Fruit fly (Drosophila melanogaster) whole organism, prepupa: ENCODE results near the gene slow.

Source experiments
- CG6276 ChIP-seq: fragments of 200-800 bp; sonication (Bioruptor generic); optimal IDR thresholded peaks from 2 replicates; lab custom pipeline; 2017; ENCODE audit warnings: missing biosample characterization, mild to moderate bottlenecking, missing genetic modification characterization
- CG6854 ChIP-seq: fragments of 200-800 bp; sonication (Bioruptor generic); optimal IDR thresholded peaks from 2 replicates; lab custom pipeline; 2017; ENCODE audit warnings: missing biosample characterization, mild to moderate bottlenecking, missing genetic modification characterization
- Gug ChIP-seq: fragments of 200-800 bp; sonication (Bioruptor generic); IDR thresholded peaks from 2 replicates; pipeline ENCODE4 v1.3.6; 2022; ENCODE audit warnings: missing biosample characterization, missing genetic modification characterization
- Lpt ChIP-seq: fragments of 200-800 bp; sonication (Bioruptor generic); optimal IDR thresholded peaks from 3 replicates; lab custom pipeline; 2016; ENCODE audit warnings: missing biosample characterization, missing genetic modification characterization
- Sox102F ChIP-seq: fragments of 200-800 bp; sonication (Bioruptor generic); optimal IDR thresholded peaks from 2 replicates; lab custom pipeline; 2016; ENCODE audit warnings: missing biosample characterization, mild to moderate bottlenecking, missing genetic modification characterization
- Sox14 ChIP-seq: fragments of 200-800 bp; sonication (Bioruptor generic); optimal IDR thresholded peaks from 3 replicates; lab custom pipeline; 2016; ENCODE audit warnings: missing biosample characterization, missing genetic modification characterization
- acj6 ChIP-seq: fragments of 200-800 bp; sonication (Bioruptor generic); optimal IDR thresholded peaks from 3 replicates; lab custom pipeline; 2016; ENCODE audit warnings: missing biosample characterization, missing genetic modification characterization
- eg ChIP-seq: fragments of 200-800 bp; sonication (Bioruptor generic); IDR thresholded peaks from 3 replicates; pipeline ENCODE4 v1.3.6; 2022; ENCODE audit warnings: missing biosample characterization, missing genetic modification characterization
- esn ChIP-seq: fragments of 200-800 bp; sonication (Bioruptor generic); optimal IDR thresholded peaks from 2 replicates; lab custom pipeline; 2016; ENCODE audit warnings: missing biosample characterization, mild to moderate bottlenecking, missing genetic modification characterization, moderate library complexity
- salr ChIP-seq, 2 experiments: fragments of 200-800 bp; sonication (Bioruptor generic); optimal IDR thresholded peaks; 3 replicates each; lab custom pipeline; 2016 to 2018; ENCODE audit warnings: missing biosample characterization in 2 of 2, missing genetic modification characterization in 2 of 2, mild to moderate bottlenecking in 1 of 2

- TF ChIP-seq salr (GFP tag; optimal IDR thresholded peaks at IDR 0.05; lab: Kevin White, UChicago) (no peak), Sox14 (GFP tag; lab: Kevin White, UChicago) (no peak), Gug (GFP tag; lab: Robert Waterston, UW) (no peak), eg (GFP tag; lab: Robert Waterston, UW) (no peak), CG6276 (GFP tag; lab: Kevin White, UChicago) (no peak), Lpt (GFP tag; lab: Kevin White, UChicago) (no peak), Sox102F (GFP tag; lab: Kevin White, UChicago) (no peak), CG6854 (GFP tag; lab: Kevin White, UChicago) (no peak), acj6 (GFP tag; lab: Kevin White, UChicago) (no peak), esn (GFP tag; lab: Kevin White, UChicago) (no peak)
Observed at dm6 chr3L:4442168-4442567, 57.9 kb downstream of the slow start.
